Fruit fly (Drosophila melanogaster): ENCODE results near the gene MtnA.

MtnA gene

dm6 chr3R:9747272-9747874, 36.8 kb downstream of the MtnA start, which contains the start of gene CG12948 (continued):
- TF ChIP-seq Mrtf (GFP tag; IDR thresholded peaks at IDR 0.05), result no peak
- no peak for TF ChIP-seq CG10959 (GFP tag; IDR thresholded peaks at IDR 0.05)
- TF ChIP-seq Lhr (GFP tag; optimal IDR thresholded peaks at IDR 0.05), result no peak
- TF ChIP-seq inv (GFP tag; IDR thresholded peaks at IDR 0.05; ENCODE audit: partially characterized antibody), result peak; percentile 81
- no peak for TF ChIP-seq sim (GFP tag; IDR thresholded peaks at IDR 0.05)
- TF ChIP-seq CG3407 (GFP tag; optimal IDR thresholded peaks at IDR 0.05), result no peak
- no peak for TF ChIP-seq D19A (tag; optimal IDR thresholded peaks at IDR 0.05)
- TF ChIP-seq jigr1 (GFP tag; IDR thresholded peaks at IDR 0.05), result no peak
- no peak for TF ChIP-seq Asciz (GFP tag; optimal IDR thresholded peaks at IDR 0.05)
- no peak for TF ChIP-seq toy (GFP tag; IDR thresholded peaks at IDR 0.05)
- TF ChIP-seq MBD-R2 (GFP tag; IDR thresholded peaks at IDR 0.05), result peak; percentile 71
- TF ChIP-seq sc (optimal IDR thresholded peaks at IDR 0.05), result no peak
- TF ChIP-seq sc (GFP tag; optimal IDR thresholded peaks at IDR 0.05), result no peak
- no peak for TF ChIP-seq Sox100B (GFP tag; optimal IDR thresholded peaks at IDR 0.05)
- no peak for TF ChIP-seq bowl (GFP tag; IDR thresholded peaks at IDR 0.05)
- no peak for TF ChIP-seq ATbp (GFP tag; optimal IDR thresholded peaks at IDR 0.05)
- TF ChIP-seq Fer1 (GFP tag; optimal IDR thresholded peaks at IDR 0.05), result peak; percentile 57
- TF ChIP-seq esg (GFP tag; conservative IDR thresholded peaks at IDR 0.05), result peak; percentile 42
- no peak for TF ChIP-seq Awh (GFP tag; IDR thresholded peaks at IDR 0.05)
- TF ChIP-seq Ets97D (GFP tag; optimal IDR thresholded peaks at IDR 0.05), result peak; percentile 46
- TF ChIP-seq CoRest (tag; optimal IDR thresholded peaks at IDR 0.05), result peak; percentile 58
- no peak for TF ChIP-seq CG6654 (GFP tag; optimal IDR thresholded peaks at IDR 0.05)
- TF ChIP-seq D19B (GFP tag; optimal IDR thresholded peaks at IDR 0.05), result no peak
- TF ChIP-seq CG12071 (GFP tag; optimal IDR thresholded peaks at IDR 0.05), result no peak
- TF ChIP-seq Dip2 (GFP tag; IDR thresholded peaks at IDR 0.05), result no peak
- TF ChIP-seq sr (GFP tag; IDR thresholded peaks at IDR 0.05), result peak; percentile 93
- TF ChIP-seq CG10462 (GFP tag; optimal IDR thresholded peaks at IDR 0.05), result no peak
- TF ChIP-seq aop (GFP tag; IDR thresholded peaks at IDR 0.05), result no peak
- TF ChIP-seq fru (optimal IDR thresholded peaks at IDR 0.05), result no peak
- TF ChIP-seq NFAT (GFP tag; IDR thresholded peaks at IDR 0.05), result peak; percentile 64
- TF ChIP-seq CG10979 (tag; optimal IDR thresholded peaks at IDR 0.05), result peak; percentile 35
- TF ChIP-seq twi (tag; optimal IDR thresholded peaks at IDR 0.05), result peak; percentile 16
- no peak for TF ChIP-seq Rx (GFP tag; IDR thresholded peaks at IDR 0.05)
- no peak for TF ChIP-seq CG7745 (tag; optimal IDR thresholded peaks at IDR 0.05)
- peak; percentile 72 for TF ChIP-seq CG6791 (GFP tag; IDR thresholded peaks at IDR 0.05; ENCODE audit: partially characterized antibody)
- TF ChIP-seq CG10654 (GFP tag; optimal IDR thresholded peaks at IDR 0.05), result no peak
- TF ChIP-seq ro (GFP tag; IDR thresholded peaks at IDR 0.05), result no peak
- peak; percentile 79; the same call in 1 of the 3 replicates for TF ChIP-seq mld (GFP tag; IDR thresholded peaks at IDR 0.05; ENCODE audit: partially characterized antibody)
- no peak for TF ChIP-seq prd (optimal IDR thresholded peaks at IDR 0.05)
- TF ChIP-seq prd (GFP tag; IDR thresholded peaks at IDR 0.05), result peak; percentile 34; the same call in 1 of the 3 replicates
- TF ChIP-seq ranshi (GFP tag; IDR thresholded peaks at IDR 0.05), result no peak; the same call in 1 of the 2 replicates
- TF ChIP-seq zf30C (GFP tag; optimal IDR thresholded peaks at IDR 0.05), result no peak
- TF ChIP-seq hbn (GFP tag; IDR thresholded peaks at IDR 0.05; ENCODE audit: partially characterized antibody), result peak; percentile 95
- TF ChIP-seq CG2875 (GFP tag; optimal IDR thresholded peaks at IDR 0.05), result peak; percentile 11
- peak; percentile 21 for TF ChIP-seq slp2 (GFP tag; optimal IDR thresholded peaks at IDR 0.05)
- no peak for TF ChIP-seq CG10274 (GFP tag; optimal IDR thresholded peaks at IDR 0.05)
- TF ChIP-seq CG10147 (GFP tag; optimal IDR thresholded peaks at IDR 0.05), result no peak
- TF ChIP-seq CG1529 (GFP tag; optimal IDR thresholded peaks at IDR 0.05), result peak; percentile 13
- TF ChIP-seq cwo (GFP tag; optimal IDR thresholded peaks at IDR 0.05), result no peak
- TF ChIP-seq CG3163 (GFP tag; optimal IDR thresholded peaks at IDR 0.05), result no peak
- peak; percentile 25 for TF ChIP-seq CG5245 (GFP tag; optimal IDR thresholded peaks at IDR 0.05)
- TF ChIP-seq so (GFP tag; IDR thresholded peaks at IDR 0.05), result peak; percentile 26; the same call in 1 of the 3 replicates
